Fruit fly (Drosophila melanogaster) whole organism, wandering third instar larva: ENCODE results near the gene ssp2.

Source experiments
- CG32264 ChIP-seq: fragments of 200-800 bp; sonication (Bioruptor generic); optimal IDR thresholded peaks from 2 replicates; lab custom pipeline; 2016; ENCODE audit warnings: missing biosample characterization, missing genetic modification characterization
- CG9705 ChIP-seq: fragments of 200-800 bp; sonication (Bioruptor generic); optimal IDR thresholded peaks from 2 replicates; lab custom pipeline; 2018; ENCODE audit warnings: missing biosample characterization, mild to moderate bottlenecking, missing genetic modification characterization
- Dfd ChIP-seq: fragments of >200 bp; optimal IDR thresholded peaks from 2 replicates; lab custom pipeline; 2017; ENCODE audit warnings: missing biosample characterization, missing genetic modification characterization
- Dif ChIP-seq: fragments of 200-275, 200-300 bp; sonication (Bioruptor generic); optimal IDR thresholded peaks from 2 replicates; lab custom pipeline; 2018; ENCODE audit warnings: missing biosample characterization, missing genetic modification characterization; ENCODE audit not compliant: partially characterized antibody
- Mio ChIP-seq: sonication (Bioruptor generic); optimal IDR thresholded peaks from 2 replicates; lab custom pipeline; 2016; ENCODE audit warnings: missing biosample characterization, missing genetic modification characterization
- Vsx2 ChIP-seq: fragments of 200-300, 225-300 bp; sonication (Bioruptor generic); optimal IDR thresholded peaks from 2 replicates; lab custom pipeline; 2018; ENCODE audit warnings: missing biosample characterization, missing genetic modification characterization; ENCODE audit not compliant: partially characterized antibody
- brk ChIP-seq: fragments of 200-800 bp; sonication (Bioruptor generic); optimal IDR thresholded peaks from 2 replicates; lab custom pipeline; 2016; ENCODE audit warnings: missing biosample characterization, mild to moderate bottlenecking, missing genetic modification characterization
- dl ChIP-seq, 2 experiments: fragments of 175-275, 200-275 bp in 1 of 2; fragments of 200-275 bp in 1 of 2; sonication (Bioruptor generic); optimal IDR thresholded peaks; lab custom pipeline; 2018; ENCODE audit warnings: mild to moderate bottlenecking in 2 of 2, missing biosample characterization in 2 of 2, missing genetic modification characterization in 2 of 2, moderate library complexity in 2 of 2; ENCODE audit not compliant: partially characterized antibody in 2 of 2, insufficient read depth in 1 of 2
- h ChIP-seq: fragments of 200-800 bp; sonication (Bioruptor generic); optimal IDR thresholded peaks from 3 replicates; lab custom pipeline; 2016; ENCODE audit warnings: missing biosample characterization, mild to moderate bottlenecking, missing genetic modification characterization
- lola ChIP-seq: fragments of >200 bp; optimal IDR thresholded peaks from 2 replicates; lab custom pipeline; 2017; ENCODE audit warnings: missing biosample characterization, missing genetic modification characterization
- pan ChIP-seq: fragments of >200 bp; optimal IDR thresholded peaks from 2 replicates; lab custom pipeline; 2017
- psq ChIP-seq: fragments of 200-800 bp; sonication (Bioruptor generic); optimal IDR thresholded peaks from 3 replicates; lab custom pipeline; 2017; ENCODE audit warnings: missing biosample characterization, mild to moderate bottlenecking, missing genetic modification characterization, moderate library complexity
- rgr ChIP-seq: fragments of 200-800 bp; sonication (Bioruptor generic); optimal IDR thresholded peaks from 3 replicates; lab custom pipeline; 2016; ENCODE audit warnings: missing biosample characterization, mild to moderate bottlenecking, missing genetic modification characterization
- sage ChIP-seq: fragments of 200-800 bp; sonication (Bioruptor generic); optimal IDR thresholded peaks from 2 replicates; lab custom pipeline; 2016; ENCODE audit warnings: missing biosample characterization, mild to moderate bottlenecking, missing genetic modification characterization

- no peak for TF ChIP-seq h (GFP tag; lab: Kevin White, UChicago)
- no peak for TF ChIP-seq lola (GFP tag; lab: Kevin White, UChicago)
- no peak for TF ChIP-seq rgr (GFP tag; lab: Kevin White, UChicago)
- TF ChIP-seq dl (GFP tag; optimal IDR thresholded peaks at IDR 0.05; lab: Kevin White, UChicago; ENCODE audit: insufficient read depth in 1 of 2, partially characterized antibody in 2 of 2) = no peak
- TF ChIP-seq psq (GFP tag; lab: Kevin White, UChicago) = no peak
- TF ChIP-seq brk (GFP tag; lab: Kevin White, UChicago) = no peak
- no peak for TF ChIP-seq Mio (GFP tag; lab: Kevin White, UChicago)
- no peak for TF ChIP-seq Dfd (GFP tag; lab: Kevin White, UChicago)
- no peak for TF ChIP-seq Dif (GFP tag; lab: Kevin White, UChicago)
- no peak for TF ChIP-seq CG32264 (GFP tag; lab: Kevin White, UChicago)
- no peak for TF ChIP-seq sage (GFP tag; lab: Kevin White, UChicago)
- TF ChIP-seq CG9705 = no peak
- TF ChIP-seq pan (lab: Kevin White, UChicago) = no peak
- TF ChIP-seq Vsx2 = no peak
These were observed 21.3 kb downstream of the ssp2 start, which contains the start of gene CG17362 for dm6 chr3L:13986330-13986729.
